Fruit fly (Drosophila melanogaster) whole organism, embryonic: ENCODE measurements around the gene BckdhA.

Experiments
- Bteb2 ChIP-seq: fragments of 200-800 bp; sonication (Bioruptor generic); optimal IDR thresholded peaks from 2 replicates; lab custom pipeline; 2016; ENCODE audit warnings: missing biosample characterization, missing genetic modification characterization
- CG1233 ChIP-seq: fragments of 200-800 bp; sonication (Bioruptor generic); optimal IDR thresholded peaks from 4 replicates; lab custom pipeline; 2018; ENCODE audit warnings: missing biosample characterization, mild to moderate bottlenecking, missing genetic modification characterization
- CG12391 ChIP-seq: fragments of 200-800 bp; sonication (Bioruptor generic); optimal IDR thresholded peaks from 3 replicates; lab custom pipeline; 2018; ENCODE audit warnings: missing biosample characterization, mild to moderate bottlenecking, missing genetic modification characterization, moderate library complexity
- CG13287 ChIP-seq: fragments of 200-800 bp; sonication (Bioruptor generic); IDR thresholded peaks from 2 replicates; pipeline ENCODE4 v1.3.6; 2022; ENCODE audit warnings: missing biosample characterization, missing genetic modification characterization; ENCODE audit not compliant: partially characterized antibody
- CG15269 ChIP-seq: fragments of 200-800 bp; sonication (Bioruptor generic); optimal IDR thresholded peaks from 2 replicates; lab custom pipeline; 2018; ENCODE audit warnings: missing biosample characterization, mild to moderate bottlenecking, missing genetic modification characterization, moderate library complexity
- CG1602 ChIP-seq: fragments of 200-800 bp; sonication (Bioruptor generic); optimal IDR thresholded peaks from 3 replicates; lab custom pipeline; 2016; ENCODE audit warnings: missing biosample characterization, missing genetic modification characterization
- CG16863 ChIP-seq: fragments of 200-800 bp; sonication (Bioruptor generic); optimal IDR thresholded peaks from 3 replicates; lab custom pipeline; 2016; ENCODE audit warnings: missing biosample characterization, missing genetic modification characterization
- CG18262 ChIP-seq: fragments of 200-800 bp; optimal IDR thresholded peaks from 3 replicates; lab custom pipeline; 2019; ENCODE audit warnings: missing biosample characterization, mild to moderate bottlenecking, missing genetic modification characterization, moderate library complexity
- CG1832 ChIP-seq: fragments of 200-800 bp; sonication (Bioruptor generic); optimal IDR thresholded peaks from 2 replicates; lab custom pipeline; 2017; ENCODE audit warnings: missing biosample characterization, mild to moderate bottlenecking, missing genetic modification characterization, inconsistent platforms
- CG18599 ChIP-seq: fragments of 200-800 bp; sonication (Bioruptor generic); optimal IDR thresholded peaks from 3 replicates; lab custom pipeline; 2017; ENCODE audit warnings: missing biosample characterization, missing genetic modification characterization, mild to moderate bottlenecking, moderate library complexity, missing genetic modification reagents
- CG2199 ChIP-seq: fragments of 200-800 bp; sonication (Bioruptor generic); IDR thresholded peaks from 3 replicates; pipeline ENCODE4 v1.3.6; 2022; ENCODE audit warnings: missing biosample characterization, missing genetic modification characterization
- CG2712 ChIP-seq: fragments of 200-800 bp; optimal IDR thresholded peaks from 3 replicates; lab custom pipeline; 2019; ENCODE audit warnings: missing biosample characterization, mild to moderate bottlenecking, missing genetic modification characterization, moderate library complexity
- CG2889 ChIP-seq: fragments of 200-800 bp; sonication (Bioruptor generic); IDR thresholded peaks from 3 replicates; pipeline ENCODE4 v1.3.6; 2022; ENCODE audit warnings: missing biosample characterization, missing genetic modification characterization
- CG3163 ChIP-seq: fragments of 200-800 bp; sonication (Bioruptor generic); optimal IDR thresholded peaks from 3 replicates; lab custom pipeline; 2016; ENCODE audit warnings: missing biosample characterization, missing genetic modification characterization
- CG4360 ChIP-seq: fragments of 200-800 bp; sonication (Bioruptor generic); IDR thresholded peaks from 2 replicates; pipeline ENCODE4 v1.3.6; 2022; ENCODE audit warnings: missing biosample characterization, missing genetic modification characterization
- CG6254 ChIP-seq: fragments of 200-800 bp; sonication (Bioruptor generic); optimal IDR thresholded peaks from 3 replicates; lab custom pipeline; 2017; ENCODE audit warnings: mild to moderate bottlenecking, missing biosample characterization, missing genetic modification reagents, missing genetic modification characterization
- CG7839 ChIP-seq: fragments of 200-800 bp; sonication (Bioruptor generic); optimal IDR thresholded peaks from 3 replicates; lab custom pipeline; 2018; ENCODE audit warnings: missing biosample characterization, mild to moderate bottlenecking, missing genetic modification characterization, moderate library complexity
- CG8290 ChIP-seq, 3 experiments: fragments of 200-800 bp; sonication (Bioruptor generic); optimal IDR thresholded peaks; 2 replicates each; lab custom pipeline; 2016 to 2019; ENCODE audit warnings: missing biosample characterization in 3 of 3, missing genetic modification characterization in 3 of 3, mild to moderate bottlenecking in 2 of 3, moderate library complexity in 1 of 3
- CG8478 ChIP-seq: fragments of >200 bp; optimal IDR thresholded peaks from 2 replicates; lab custom pipeline; 2018
- CG9727 ChIP-seq: fragments of 200-800 bp; sonication (Bioruptor generic); optimal IDR thresholded peaks from 3 replicates; lab custom pipeline; 2017; ENCODE audit warnings: missing biosample characterization, mild to moderate bottlenecking, missing genetic modification characterization
- Drgx ChIP-seq: fragments of 200-800 bp; sonication (Bioruptor generic); IDR thresholded peaks from 2 replicates; pipeline ENCODE4 v1.3.6; 2022; ENCODE audit warnings: missing biosample characterization, missing genetic modification characterization
- E2f1 ChIP-seq: fragments of 200-800 bp; sonication (Bioruptor generic); IDR thresholded peaks from 2 replicates; pipeline ENCODE4 v1.3.6; 2022; ENCODE audit warnings: missing biosample characterization, missing genetic modification characterization
- HLH54F ChIP-seq: fragments of 200-800 bp; sonication (Bioruptor generic); optimal IDR thresholded peaks from 3 replicates; lab custom pipeline; 2016; ENCODE audit warnings: missing biosample characterization, missing genetic modification characterization
- Hand ChIP-seq: fragments of 200-800 bp; sonication (Bioruptor generic); optimal IDR thresholded peaks from 2 replicates; lab custom pipeline; 2017; ENCODE audit warnings: mild to moderate bottlenecking, missing biosample characterization, missing genetic modification reagents, missing genetic modification characterization
- Kr ChIP-seq: fragments of 200-800 bp; sonication (Bioruptor generic); optimal IDR thresholded peaks from 2 replicates; lab custom pipeline; 2017; ENCODE audit warnings: missing biosample characterization, mild to moderate bottlenecking, missing genetic modification characterization
- Mad ChIP-seq: fragments of 200-800 bp; sonication (Bioruptor generic); optimal IDR thresholded peaks from 2 replicates; lab custom pipeline; 2016; ENCODE audit warnings: missing biosample characterization, missing genetic modification characterization
- NFAT ChIP-seq: fragments of 200-800 bp; sonication (Bioruptor generic); IDR thresholded peaks from 2 replicates; pipeline ENCODE4 v1.3.6; 2022; ENCODE audit warnings: missing biosample characterization, missing genetic modification characterization
- Opbp ChIP-seq: fragments of 200-800 bp; sonication (Bioruptor generic); IDR thresholded peaks from 3 replicates; pipeline ENCODE4 v1.3.6; 2022; ENCODE audit warnings: missing biosample characterization, missing genetic modification characterization; ENCODE audit not compliant: partially characterized antibody
- PHDP ChIP-seq: fragments of 200-800 bp; sonication (Bioruptor generic); optimal IDR thresholded peaks from 3 replicates; lab custom pipeline; 2018; ENCODE audit warnings: missing biosample characterization, mild to moderate bottlenecking, missing genetic modification characterization, moderate library complexity
- Ssrp ChIP-seq: fragments of 200-800 bp; sonication (Bioruptor generic); optimal IDR thresholded peaks from 2 replicates; lab custom pipeline; 2018; ENCODE audit warnings: missing biosample characterization, mild to moderate bottlenecking, missing genetic modification characterization, moderate library complexity
- Tbp ChIP-seq: fragments of >200 bp; optimal IDR thresholded peaks from 2 replicates; lab custom pipeline; 2018; ENCODE audit warnings: missing biosample characterization, missing genetic modification characterization
- ab ChIP-seq: fragments of 200-800 bp; sonication (Bioruptor generic); optimal IDR thresholded peaks from 2 replicates; lab custom pipeline; 2016; ENCODE audit warnings: missing biosample characterization, missing genetic modification characterization
- abd-A ChIP-seq: fragments of 200-800 bp; sonication (Bioruptor generic); optimal IDR thresholded peaks from 3 replicates; lab custom pipeline; 2019; ENCODE audit warnings: missing biosample characterization, mild to moderate bottlenecking, missing genetic modification characterization, moderate library complexity
- bigmax ChIP-seq: fragments of 200-800 bp; sonication (Bioruptor generic); optimal IDR thresholded peaks from 2 replicates; lab custom pipeline; 2018; ENCODE audit warnings: missing biosample characterization, mild to moderate bottlenecking, missing genetic modification characterization
- crc ChIP-seq: fragments of 200-800 bp; sonication (Bioruptor generic); optimal IDR thresholded peaks from 2 replicates; lab custom pipeline; 2016; ENCODE audit warnings: missing biosample characterization, missing genetic modification characterization
- dpn ChIP-seq, 2 experiments: fragments of 200-800 bp; sonication (Bioruptor generic); optimal IDR thresholded peaks; 3 replicates each; lab custom pipeline; 2016; ENCODE audit warnings: missing biosample characterization in 2 of 2, missing genetic modification characterization in 2 of 2
- emc ChIP-seq: fragments of 200-800 bp; sonication (Bioruptor generic); optimal IDR thresholded peaks from 2 replicates; lab custom pipeline; 2016; ENCODE audit warnings: missing biosample characterization, missing genetic modification characterization
- ewg ChIP-seq: fragments of 200-800 bp; sonication (Bioruptor generic); optimal IDR thresholded peaks from 3 replicates; lab custom pipeline; 2017; ENCODE audit warnings: mild to moderate bottlenecking, missing biosample characterization, missing genetic modification reagents, missing genetic modification characterization
- fd96Cb ChIP-seq: fragments of 200-800 bp; sonication (Bioruptor generic); optimal IDR thresholded peaks from 2 replicates; lab custom pipeline; 2018; ENCODE audit warnings: missing biosample characterization, mild to moderate bottlenecking, missing genetic modification characterization, moderate library complexity
- gsb-n ChIP-seq: fragments of 200-800 bp; sonication (Bioruptor generic); optimal IDR thresholded peaks from 3 replicates; lab custom pipeline; 2018; ENCODE audit warnings: missing biosample characterization, mild to moderate bottlenecking, missing genetic modification characterization
- ind ChIP-seq: fragments of 200-800 bp; sonication (Bioruptor generic); optimal IDR thresholded peaks from 3 replicates; lab custom pipeline; 2016; ENCODE audit warnings: missing biosample characterization, missing genetic modification characterization
- lov ChIP-seq, 2 experiments: fragments of 200-800 bp in 1 of 2; fragments of >200 bp in 1 of 2; sonication (Bioruptor generic) in 1 of 2; IDR thresholded peaks in 1 of 2; optimal IDR thresholded peaks in 1 of 2; 2 replicates in 1 of 2; 3 replicates in 1 of 2; pipeline versions ENCODE4 v1.3.6 to Lab custom; 2017 to 2022; ENCODE audit warnings: missing biosample characterization in 1 of 2, missing genetic modification characterization in 1 of 2
- phol ChIP-seq: fragments of 200-800 bp; sonication (Bioruptor generic); optimal IDR thresholded peaks from 3 replicates; lab custom pipeline; 2018; ENCODE audit warnings: missing biosample characterization, mild to moderate bottlenecking, missing genetic modification characterization, moderate library complexity
- psq ChIP-seq: fragments of 200-800 bp; sonication (Bioruptor generic); optimal IDR thresholded peaks from 2 replicates; lab custom pipeline; 2017; ENCODE audit warnings: missing biosample characterization, missing genetic modification characterization
- repo ChIP-seq: fragments of 200-800 bp; sonication (Bioruptor generic); optimal IDR thresholded peaks from 2 replicates; lab custom pipeline; 2016; ENCODE audit warnings: missing biosample characterization, missing genetic modification characterization
- sna ChIP-seq: fragments of 200-800 bp; sonication (Bioruptor generic); IDR thresholded peaks from 2 replicates; pipeline ENCODE4 v1.3.6; 2022; ENCODE audit warnings: missing biosample characterization, missing genetic modification characterization; ENCODE audit not compliant: partially characterized antibody
- tap ChIP-seq: fragments of 200-800 bp; optimal IDR thresholded peaks from 3 replicates; lab custom pipeline; 2019; ENCODE audit warnings: missing biosample characterization, mild to moderate bottlenecking, missing genetic modification characterization, moderate library complexity
- tx ChIP-seq: fragments of 200-800 bp; sonication (Bioruptor generic); optimal IDR thresholded peaks from 2 replicates; lab custom pipeline; 2016; ENCODE audit warnings: missing biosample characterization, missing genetic modification characterization
- usp ChIP-seq: fragments of >200 bp; optimal IDR thresholded peaks from 2 replicates; lab custom pipeline; 2017; ENCODE audit warnings: missing biosample characterization, missing genetic modification characterization
- wor ChIP-seq: fragments of 200-800 bp; sonication (Bioruptor generic); IDR thresholded peaks from 2 replicates; pipeline ENCODE4 v1.3.6; 2022; ENCODE audit warnings: missing biosample characterization, missing genetic modification characterization

BckdhA gene

DNA sequence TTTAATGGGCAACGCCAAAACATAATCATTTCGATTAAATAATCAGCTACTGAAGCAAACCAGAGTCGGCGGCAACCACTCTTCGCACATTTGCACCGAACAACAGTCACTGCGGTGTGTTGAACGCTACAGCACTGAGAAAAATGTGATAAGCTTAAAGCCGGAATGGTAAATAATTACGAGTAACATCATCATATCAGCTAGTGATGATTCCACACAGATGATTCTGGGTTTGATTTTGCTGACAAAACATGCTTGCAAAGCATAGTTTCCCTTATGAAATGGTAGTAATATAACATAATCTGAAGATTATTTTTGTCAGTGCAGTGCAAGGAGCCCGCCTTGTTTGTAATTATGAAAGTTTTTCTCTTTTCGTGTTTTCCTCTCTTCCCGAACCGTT, 42.5 kb downstream of the BckdhA start (continued):
- TF ChIP-seq PHDP (tag; lab: Kevin White, UChicago) (peak; percentile 43), Opbp (GFP tag; lab: Robert Waterston, UW) (no peak), gsb-n (tag; lab: Kevin White, UChicago) (peak; percentile 57), ab (GFP tag; lab: Kevin White, UChicago) (peak; percentile 26), CG3163 (GFP tag; lab: Kevin White, UChicago) (no peak), CG1832 (GFP tag; lab: Kevin White, UChicago) (no peak), CG8290 (GFP tag; optimal IDR thresholded peaks at IDR 0.05; lab: Kevin White, UChicago) (no peak), CG8290 (tag; optimal IDR thresholded peaks at IDR 0.05; lab: Kevin White, UChicago) (peak in 1 of 2 experiments; percentile 61), crc (GFP tag; lab: Kevin White, UChicago) (no peak), E2f1 (peak; percentile 42; the same call in 1 of the 2 replicates), fd96Cb (tag; lab: Kevin White, UChicago) (peak; percentile 75), wor (0 out of 2 replicates have a peak, but pooled peaks have one; percentile 23), CG8478 (lab: Kevin White, UChicago) (no peak), sna (GFP tag; lab: Robert Waterston, UW) (no peak), CG18599 (GFP tag; lab: Kevin White, UChicago) (no peak), CG16863 (GFP tag; lab: Kevin White, UChicago) (peak; percentile 59), bigmax (GFP tag; lab: Kevin White, UChicago) (no peak), repo (GFP tag; lab: Kevin White, UChicago) (no peak), CG4360 (GFP tag; lab: Robert Waterston, UW) (no peak), tx (GFP tag; lab: Kevin White, UChicago) (no peak), abd-A (tag; lab: Kevin White, UChicago) (no peak), lov (optimal IDR thresholded peaks at IDR 0.05; lab: Kevin White, UChicago) (no peak), lov (GFP tag; IDR thresholded peaks at IDR 0.05; lab: Robert Waterston, UW) (no peak), ind (GFP tag; lab: Kevin White, UChicago) (peak; percentile 35), emc (GFP tag; lab: Kevin White, UChicago) (no peak), dpn (GFP tag; optimal IDR thresholded peaks at IDR 0.05; lab: Kevin White, UChicago) (peak in 1 of 2 experiments; percentile 20), Drgx (GFP tag; lab: Robert Waterston, UW) (peak; percentile 73), CG1602 (peak; percentile 49), Mad (GFP tag; lab: Kevin White, UChicago) (peak; percentile 18), CG15269 (peak; percentile 13), CG1233 (GFP tag; lab: Kevin White, UChicago) (no peak)
- TF ChIP-seq, all 482 proteins: peak for 174

DNA sequence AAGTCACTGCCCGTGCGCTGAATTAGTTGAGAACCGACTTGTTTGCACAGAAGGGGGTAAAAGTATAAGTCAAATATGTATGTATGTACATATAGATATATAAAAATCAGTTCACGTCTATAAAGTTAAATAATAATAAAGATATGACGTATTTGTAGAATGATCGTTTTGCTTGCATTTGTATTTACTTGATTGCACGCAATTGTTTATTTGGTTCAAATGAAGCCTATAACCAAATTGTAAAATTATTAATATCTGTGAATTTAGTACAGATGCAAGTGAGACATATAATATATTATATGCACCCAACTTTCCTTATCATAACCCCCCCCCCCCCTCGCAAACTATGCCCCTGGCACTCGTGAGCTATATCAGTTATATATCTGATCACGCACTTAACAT, 45.0 kb downstream of the BckdhA start:
- TF ChIP-seq CG18262 (tag; lab: Kevin White, UChicago) (peak; percentile 56), Kr (GFP tag; lab: Kevin White, UChicago) (peak; percentile 17), ewg (GFP tag; lab: Kevin White, UChicago) (no peak), Hand (GFP tag; lab: Kevin White, UChicago) (peak; percentile 57), HLH54F (GFP tag; lab: Kevin White, UChicago) (no peak), psq (no peak), usp (no peak), Bteb2 (GFP tag; lab: Kevin White, UChicago) (no peak), CG12391 (peak; percentile 22), NFAT (GFP tag; lab: Robert Waterston, UW) (peak; percentile 40; the same call in 1 of the 2 replicates), tx (GFP tag; lab: Kevin White, UChicago) (no peak), CG2712 (tag; lab: Kevin White, UChicago) (peak; percentile 45), CG7839 (tag; lab: Kevin White, UChicago) (peak; percentile 71), CG9727 (GFP tag; lab: Kevin White, UChicago) (peak; percentile 72), CG2199 (GFP tag; lab: Robert Waterston, UW) (no peak), CG6254 (GFP tag; lab: Kevin White, UChicago) (no peak), phol (peak; percentile 29), tap (peak; percentile 30), CG13287 (GFP tag; lab: Robert Waterston, UW) (no peak), CG2889 (GFP tag; lab: Robert Waterston, UW) (no peak), Ssrp (tag; lab: Kevin White, UChicago) (peak; percentile 4), Tbp (no peak)
